Worm (Caenorhabditis elegans): Measurements from ENCODE around the gene C18A11.2.

Gene C18A11.2

DNA sequence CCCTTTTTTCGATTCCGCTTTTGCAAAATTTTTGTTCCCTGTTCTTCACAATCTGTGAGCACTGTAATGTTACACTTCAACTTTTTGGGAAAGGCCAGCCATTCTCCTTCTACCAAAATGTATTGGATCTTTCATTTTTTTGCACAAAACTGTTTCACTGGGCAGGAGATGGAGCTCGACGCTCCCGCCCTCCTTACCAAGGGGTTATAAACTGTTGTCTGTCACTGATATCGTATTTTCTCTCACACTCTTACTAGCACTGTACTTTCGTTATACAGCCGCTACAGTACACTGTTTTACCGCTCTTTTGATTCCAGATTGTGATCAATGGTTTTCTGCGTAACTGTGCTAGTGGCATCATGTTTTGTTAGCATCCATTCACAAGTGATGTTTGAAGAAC lies 10.4 kb downstream of the C18A11.2 start, which contains the start of gene C46F2.1:
C46F2.1 (plus strand) TSS at position 301 of the 400 bp plus-strand sequence.
- TF ChIP-seq ZK546.5 (tag; optimal IDR thresholded peaks at IDR 0.05) (no peak), mbf-1 (tag; optimal IDR thresholded peaks at IDR 0.05) (no peak), lin-39 (tag; optimal IDR thresholded peaks at IDR 0.05) (no peak)

DNA sequence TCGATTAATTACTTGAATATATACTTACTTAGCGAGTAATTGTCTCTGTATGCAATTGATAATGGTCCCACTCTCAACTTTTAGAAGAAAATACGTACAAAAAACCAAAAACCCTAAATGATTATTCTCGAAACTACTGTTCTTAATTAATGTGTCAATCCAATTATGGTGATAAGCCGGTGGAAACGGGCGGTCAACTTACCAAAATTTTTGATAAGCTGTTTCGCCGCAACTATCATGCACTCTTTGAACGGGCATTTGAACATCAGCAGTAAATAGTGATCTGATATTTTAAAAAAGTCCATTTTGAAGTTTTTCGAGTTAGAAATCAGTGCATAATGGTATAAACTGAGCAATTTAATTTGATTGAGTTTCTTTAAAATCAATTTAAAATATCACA lies 11.0 kb downstream of the C18A11.2 start:
- TF ChIP-seq fos-1 (tag; optimal IDR thresholded peaks at IDR 0.05) (peak; percentile 11), nhr-10 (tag; optimal IDR thresholded peaks at IDR 0.05) (no peak)

DNA sequence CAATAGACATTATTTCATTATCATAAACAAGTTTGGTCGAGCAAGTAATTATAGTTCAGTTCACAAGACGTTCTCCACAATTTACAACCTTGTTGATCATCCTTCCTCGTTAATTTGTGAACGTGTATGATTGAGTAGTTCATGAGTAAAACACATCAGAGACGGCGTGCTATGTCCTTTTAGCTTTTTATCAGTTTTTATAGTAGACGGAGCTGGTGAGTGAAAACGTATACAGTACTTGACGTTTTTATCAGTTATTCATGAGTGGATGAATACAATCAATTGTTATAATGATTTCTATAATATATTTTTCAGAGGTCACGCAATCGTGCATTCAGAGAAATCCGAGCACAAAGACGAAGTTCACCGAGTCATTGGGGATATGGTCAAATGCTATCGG lies 11.5 kb downstream of the C18A11.2 start:
- TF ChIP-seq nhr-129 (tag; optimal IDR thresholded peaks at IDR 0.05) (no peak), aly-2 (tag; optimal IDR thresholded peaks at IDR 0.05) (no peak), crh-2 (tag; optimal IDR thresholded peaks at IDR 0.05) (peak; percentile 6), fos-1 (tag; optimal IDR thresholded peaks at IDR 0.05) (peak; percentile 35), snpc-4 (tag; optimal IDR thresholded peaks at IDR 0.05) (no peak)

DNA sequence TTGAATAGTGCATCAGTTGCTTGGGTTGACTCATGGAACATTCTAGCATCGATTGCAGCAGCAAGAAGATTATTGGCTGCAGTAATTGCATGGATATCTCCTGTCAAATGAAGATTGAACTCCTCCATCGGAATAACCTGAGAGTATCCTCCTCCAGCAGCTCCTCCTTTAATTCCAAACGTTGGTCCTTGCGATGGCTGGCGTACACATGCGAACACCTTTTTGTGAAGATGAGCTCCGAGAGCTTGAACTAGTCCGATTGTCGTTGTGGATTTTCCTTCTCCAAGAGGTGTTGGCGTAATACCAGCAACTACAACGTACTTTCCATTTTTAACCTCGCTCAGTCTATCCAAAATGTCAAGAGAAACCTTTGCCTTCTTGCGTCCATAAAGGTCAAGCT lies 15.3 kb downstream of the C18A11.2 start:
- TF ChIP-seq F13H6.1 (tag; optimal IDR thresholded peaks at IDR 0.05) (no peak), mdl-1 (tag; optimal IDR thresholded peaks at IDR 0.05) (no peak), snpc-4 (tag; optimal IDR thresholded peaks at IDR 0.05) (no peak), skn-1 (tag; optimal IDR thresholded peaks at IDR 0.05) (no peak), C34F6.9 (tag; optimal IDR thresholded peaks at IDR 0.05) (no peak), zag-1 (tag; optimal IDR thresholded peaks at IDR 0.05) (no peak), nhr-23 (tag; optimal IDR thresholded peaks at IDR 0.05) (no peak), elt-3 (tag; optimal IDR thresholded peaks at IDR 0.05) (no peak), nhr-21 (tag; optimal IDR thresholded peaks at IDR 0.05) (no peak), peb-1 (tag; optimal IDR thresholded peaks at IDR 0.05) (no peak), blmp-1 (tag; optimal IDR thresholded peaks at IDR 0.05; ENCODE audit: insufficient read depth) (no peak), R02D3.7 (tag; optimal IDR thresholded peaks at IDR 0.05) (no peak)

DNA sequence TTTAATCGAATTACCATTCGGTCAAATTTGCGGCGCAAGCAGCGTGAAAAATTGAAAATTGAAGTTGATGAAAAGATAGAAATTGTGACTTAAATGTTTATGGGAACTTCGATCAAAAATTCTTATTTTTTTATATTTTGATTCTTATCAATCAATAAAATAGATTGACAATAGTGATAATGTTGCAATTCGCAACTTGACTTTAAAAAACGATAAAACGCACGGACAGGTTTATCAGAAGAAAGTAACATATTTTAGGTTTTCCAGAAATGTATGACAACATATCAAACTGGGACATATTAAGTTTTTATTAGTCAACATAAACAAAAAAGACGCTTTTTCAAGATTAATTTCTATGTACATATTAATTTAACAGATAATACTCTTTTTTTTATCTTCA lies 16.0 kb downstream of the C18A11.2 start:
- TF ChIP-seq nhr-129 (tag; optimal IDR thresholded peaks at IDR 0.05): no peak
- no peak for TF ChIP-seq ama-1 (optimal IDR thresholded peaks at IDR 0.05)
- no peak for TF ChIP-seq snpc-4 (tag; optimal IDR thresholded peaks at IDR 0.05)
- no peak for TF ChIP-seq Y55F3AM.14 (GFP tag; optimal IDR thresholded peaks at IDR 0.05)
- no peak for TF ChIP-seq nhr-77 (tag; optimal IDR thresholded peaks at IDR 0.05)

DNA sequence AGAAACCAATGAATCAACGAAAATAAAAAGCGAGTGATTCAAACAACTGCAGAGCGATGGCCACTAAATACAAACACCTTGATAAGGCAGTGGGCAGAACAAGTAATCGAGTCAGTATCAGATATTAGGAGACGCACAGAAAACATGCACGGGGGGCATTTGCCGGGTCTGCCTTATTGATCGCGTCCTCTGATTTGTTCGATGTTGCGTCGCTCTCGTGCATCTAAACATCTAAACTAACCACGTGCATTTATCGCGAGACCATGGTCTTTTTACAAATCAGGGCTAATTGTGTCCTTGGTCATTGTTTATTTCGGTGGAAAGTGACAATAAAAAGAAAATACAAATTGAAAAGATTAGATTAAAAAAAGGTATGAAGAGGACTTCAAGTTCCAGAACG lies 16.6 kb downstream of the C18A11.2 start, which contains the start of gene K07E3.4:
K07E3.4 (minus strand) TSS at position 100 of the 400 bp plus-strand sequence.
- TF ChIP-seq ceh-82 (tag; optimal IDR thresholded peaks at IDR 0.05): no peak
- TF ChIP-seq R02D3.7 (tag; optimal IDR thresholded peaks at IDR 0.05): no peak
- peak; percentile 55 for TF ChIP-seq nhr-6 (tag; optimal IDR thresholded peaks at IDR 0.05)
- TF ChIP-seq ZK546.5 (tag; optimal IDR thresholded peaks at IDR 0.05): no peak
- peak; percentile 59 to 90 for TF ChIP-seq mdl-1 (tag; optimal IDR thresholded peaks at IDR 0.05)
- no peak for TF ChIP-seq ztf-4 (tag; optimal IDR thresholded peaks at IDR 0.05)
- peak in 1 of 2 experiments; percentile 37 for TF ChIP-seq lsy-2 (tag; optimal IDR thresholded peaks at IDR 0.05)
- no peak for TF ChIP-seq lin-39 (tag; optimal IDR thresholded peaks at IDR 0.05)
- peak; percentile 12 for TF ChIP-seq Y55F3AM.14 (GFP tag; optimal IDR thresholded peaks at IDR 0.05)
- TF ChIP-seq crh-2 (tag; optimal IDR thresholded peaks at IDR 0.05): peak; percentile 75
- TF ChIP-seq mab-5 (tag; optimal IDR thresholded peaks at IDR 0.05): no peak
- TF ChIP-seq nhr-77 (tag; optimal IDR thresholded peaks at IDR 0.05): no peak
- TF ChIP-seq sma-3 (GFP tag; optimal IDR thresholded peaks at IDR 0.05): peak; percentile 92
- peak; percentile 78 for TF ChIP-seq nhr-21 (tag; optimal IDR thresholded peaks at IDR 0.05)
- peak; percentile 75 for TF ChIP-seq fos-1 (tag; optimal IDR thresholded peaks at IDR 0.05)
- no peak for TF ChIP-seq unc-62 (GFP tag; optimal IDR thresholded peaks at IDR 0.05)
- TF ChIP-seq ama-1 (optimal IDR thresholded peaks at IDR 0.05): peak; percentile 40
- no peak for TF ChIP-seq ztf-1 (GFP tag; conservative IDR thresholded peaks at IDR 0.05)
- peak; percentile 78 for TF ChIP-seq blmp-1 (tag; optimal IDR thresholded peaks at IDR 0.05; ENCODE audit: insufficient read depth)
- peak; percentile 90 for TF ChIP-seq nhr-25 (tag; optimal IDR thresholded peaks at IDR 0.05)
- peak; percentile 13 for TF ChIP-seq C34F6.9 (tag; optimal IDR thresholded peaks at IDR 0.05)
- peak; percentile 65 for TF ChIP-seq gmeb-1 (tag; optimal IDR thresholded peaks at IDR 0.05)
- no peak for TF ChIP-seq egl-27 (tag; optimal IDR thresholded peaks at IDR 0.05)
- no peak for TF ChIP-seq snpc-4 (tag; optimal IDR thresholded peaks at IDR 0.05)
- peak; percentile 90 for TF ChIP-seq sma-9 (GFP tag; optimal IDR thresholded peaks at IDR 0.05)
- no peak for TF ChIP-seq sma-9 (tag; optimal IDR thresholded peaks at IDR 0.05)
- no peak for TF ChIP-seq zag-1 (tag; optimal IDR thresholded peaks at IDR 0.05)
- peak; percentile 5 for TF ChIP-seq lin-11 (tag; optimal IDR thresholded peaks at IDR 0.05)
- TF ChIP-seq F13H6.1 (tag; optimal IDR thresholded peaks at IDR 0.05): peak; percentile 59
- no peak for TF ChIP-seq nhr-10 (tag; optimal IDR thresholded peaks at IDR 0.05)
- peak; percentile 74 for TF ChIP-seq ceh-16 (tag; optimal IDR thresholded peaks at IDR 0.05)
- TF ChIP-seq nhr-12 (tag; optimal IDR thresholded peaks at IDR 0.05): no peak
- TF ChIP-seq nhr-129 (tag; optimal IDR thresholded peaks at IDR 0.05): peak; percentile 70
